Worm (Caenorhabditis elegans): ENCODE results near the gene srh-120.

- TF ChIP-seq pha-4 (tag; optimal IDR thresholded peaks at IDR 0.05) (no peak), zag-1 (tag; optimal IDR thresholded peaks at IDR 0.05) (no peak), pqm-1 (tag; optimal IDR thresholded peaks at IDR 0.05) (no peak)
Measured at ce11 chrV:17438317-17438716, 42.8 kb downstream of the srh-120 start, which contains the start of gene srsx-2.

Measured in whole organism, L3 larva.